Worm (Caenorhabditis elegans): Measurements from ENCODE around the gene spig-8.

The spig-8 gene

DNA sequence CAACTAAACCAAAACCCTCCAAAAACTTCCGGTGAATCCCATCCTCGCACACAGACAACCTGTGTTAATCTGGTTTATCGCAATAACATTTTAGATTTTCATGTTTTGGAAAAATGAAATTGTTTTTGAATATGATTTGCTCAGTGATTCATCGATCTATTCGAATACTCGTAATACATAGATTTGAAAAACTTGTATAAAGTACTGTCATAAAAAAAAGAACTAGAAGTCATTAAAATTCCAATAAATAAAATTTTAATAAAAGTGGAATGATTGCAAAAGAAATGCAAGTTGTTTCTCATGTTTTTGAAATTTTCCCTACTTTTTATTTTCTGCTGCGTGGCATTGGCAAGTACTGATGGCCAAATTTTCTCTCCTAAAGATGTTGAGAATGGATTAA is at the start of gene spig-8:
Gene spig-8 (plus strand): TSS at position 301 of the 400 bp plus-strand sequence.
- TF ChIP-seq flt-1 (GFP tag; IDR thresholded peaks at IDR 0.05) = no peak
- TF ChIP-seq tbx-37 (GFP tag; conservative IDR thresholded peaks at IDR 0.05) = no peak
- TF ChIP-seq pes-1 (GFP tag; IDR thresholded peaks at IDR 0.05) = no peak
- TF ChIP-seq ets-7 (tag; optimal IDR thresholded peaks at IDR 0.05) = no peak
- TF ChIP-seq sea-1 (GFP tag; conservative IDR thresholded peaks at IDR 0.05) = no peak
- no peak for TF ChIP-seq ceh-36 (tag; optimal IDR thresholded peaks at IDR 0.05)
- TF ChIP-seq hmg-4 (GFP tag; optimal IDR thresholded peaks at IDR 0.05) = no peak
- no peak for TF ChIP-seq F13C5.2 (tag; optimal IDR thresholded peaks at IDR 0.05)
- no peak for TF ChIP-seq ceh-13 (GFP tag; optimal IDR thresholded peaks at IDR 0.05)
- no peak for TF ChIP-seq hnd-1 (tag; optimal IDR thresholded peaks at IDR 0.05)
- TF ChIP-seq tra-4 (tag; optimal IDR thresholded peaks at IDR 0.05) = no peak
- TF ChIP-seq hmbx-1 (tag; optimal IDR thresholded peaks at IDR 0.05) = no peak
- no peak for TF ChIP-seq ama-1 (optimal IDR thresholded peaks at IDR 0.05)
- TF ChIP-seq aly-1 (tag; optimal IDR thresholded peaks at IDR 0.05) = no peak
- no peak for TF ChIP-seq tbx-11 (GFP tag; IDR thresholded peaks at IDR 0.05)
- no peak for TF ChIP-seq scrt-1 (GFP tag; IDR thresholded peaks at IDR 0.05)
- no peak for TF ChIP-seq B0310.2 (tag; optimal IDR thresholded peaks at IDR 0.05)

DNA sequence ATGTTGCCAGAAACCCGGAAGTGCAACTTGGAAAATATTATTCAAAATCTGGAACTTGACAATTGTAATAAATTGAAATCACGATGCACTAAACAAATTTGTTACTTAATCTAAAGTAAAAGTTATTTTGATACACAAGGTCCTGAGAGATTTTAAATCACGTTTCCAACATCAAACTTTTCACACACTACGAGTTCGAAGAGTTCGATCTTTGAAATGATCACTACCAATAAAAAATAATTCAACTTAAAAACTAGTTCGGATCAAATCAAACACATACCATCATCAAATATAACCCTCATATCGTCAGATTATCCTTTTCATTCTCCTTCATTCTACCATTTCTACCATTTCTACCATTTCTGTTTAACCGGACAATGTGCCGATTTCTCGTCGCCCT is 48.7 kb upstream of the spig-8 start, which contains the start of gene spig-10:
Gene spig-10 (plus strand): TSS at position 301 of the 400 bp plus-strand sequence.
- TF ChIP-seq hnd-1 (tag; optimal IDR thresholded peaks at IDR 0.05) (no peak), flt-1 (GFP tag; IDR thresholded peaks at IDR 0.05) (no peak), ets-7 (tag; optimal IDR thresholded peaks at IDR 0.05) (no peak), F13C5.2 (tag; optimal IDR thresholded peaks at IDR 0.05) (no peak), ama-1 (optimal IDR thresholded peaks at IDR 0.05) (no peak), tbx-11 (GFP tag; IDR thresholded peaks at IDR 0.05) (no peak), pes-1 (GFP tag; IDR thresholded peaks at IDR 0.05) (no peak), aly-1 (tag; optimal IDR thresholded peaks at IDR 0.05) (no peak), B0310.2 (tag; optimal IDR thresholded peaks at IDR 0.05) (no peak)

DNA sequence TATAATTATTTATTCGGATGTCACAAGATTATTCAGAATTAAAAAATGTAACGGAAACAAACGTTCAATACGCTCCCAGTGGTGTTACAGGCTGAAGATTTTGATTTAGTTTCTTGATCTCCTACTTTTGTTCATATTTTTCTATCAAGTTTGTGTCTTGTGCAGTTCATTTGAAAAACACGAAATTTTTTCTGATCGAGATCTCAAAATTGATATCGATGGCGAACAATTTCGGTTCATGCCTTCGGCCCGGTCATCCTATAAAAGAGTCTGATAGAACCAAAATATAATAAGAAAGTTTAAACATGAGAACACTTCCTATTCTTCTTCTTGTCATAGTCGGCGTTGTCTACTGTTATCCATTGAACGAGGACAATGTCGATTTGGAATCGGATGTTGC is 47.4 kb upstream of the spig-8 start, which contains the start of gene drd-10:
Gene drd-10 (plus strand): TSS at position 301 of the 400 bp plus-strand sequence.
- TF ChIP-seq ceh-36 (tag; optimal IDR thresholded peaks at IDR 0.05) (no peak), ama-1 (optimal IDR thresholded peaks at IDR 0.05) (no peak), tra-4 (tag; optimal IDR thresholded peaks at IDR 0.05) (no peak), ceh-13 (GFP tag; optimal IDR thresholded peaks at IDR 0.05) (no peak), sea-1 (GFP tag; conservative IDR thresholded peaks at IDR 0.05) (no peak), pes-1 (GFP tag; IDR thresholded peaks at IDR 0.05) (no peak), ets-7 (tag; optimal IDR thresholded peaks at IDR 0.05) (no peak), F13C5.2 (tag; optimal IDR thresholded peaks at IDR 0.05) (no peak), flt-1 (GFP tag; IDR thresholded peaks at IDR 0.05) (no peak)

DNA sequence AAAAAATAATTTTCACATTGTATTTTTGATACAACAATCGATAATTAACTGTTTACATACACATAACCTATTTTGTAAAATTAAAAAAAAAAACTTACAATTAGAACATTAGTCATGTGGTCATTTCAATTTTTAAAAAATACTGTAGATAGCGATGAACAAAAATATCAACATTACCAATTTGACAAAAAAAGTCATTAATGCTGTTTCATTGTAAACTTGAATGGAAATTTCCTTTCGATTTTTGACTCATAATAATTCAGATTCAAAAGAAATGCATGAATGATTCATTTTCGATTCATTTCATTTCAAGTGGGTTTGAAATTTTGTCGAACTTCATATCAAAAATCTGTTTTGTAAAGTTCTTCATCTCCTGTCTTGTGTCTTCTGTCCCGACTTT is 45.2 kb upstream of the spig-8 start, which contains the start of gene C33G8.2:
Gene C33G8.2 (plus strand): TSS at position 301 of the 400 bp plus-strand sequence.
- TF ChIP-seq B0310.2 (tag; optimal IDR thresholded peaks at IDR 0.05) (no peak), ets-7 (tag; optimal IDR thresholded peaks at IDR 0.05) (no peak), aly-1 (tag; optimal IDR thresholded peaks at IDR 0.05) (no peak), hnd-1 (tag; optimal IDR thresholded peaks at IDR 0.05) (no peak), flt-1 (GFP tag; IDR thresholded peaks at IDR 0.05) (no peak), hmg-4 (GFP tag; optimal IDR thresholded peaks at IDR 0.05) (no peak), ceh-13 (GFP tag; optimal IDR thresholded peaks at IDR 0.05) (no peak), tra-4 (tag; optimal IDR thresholded peaks at IDR 0.05) (no peak), ama-1 (optimal IDR thresholded peaks at IDR 0.05) (no peak), ceh-36 (tag; optimal IDR thresholded peaks at IDR 0.05) (no peak), pes-1 (GFP tag; IDR thresholded peaks at IDR 0.05) (no peak), tbx-37 (GFP tag; conservative IDR thresholded peaks at IDR 0.05) (no peak), tbx-11 (GFP tag; IDR thresholded peaks at IDR 0.05) (no peak), sea-1 (GFP tag; conservative IDR thresholded peaks at IDR 0.05) (no peak), F13C5.2 (tag; optimal IDR thresholded peaks at IDR 0.05) (no peak), scrt-1 (GFP tag; IDR thresholded peaks at IDR 0.05) (no peak), hmbx-1 (tag; optimal IDR thresholded peaks at IDR 0.05) (no peak)

DNA sequence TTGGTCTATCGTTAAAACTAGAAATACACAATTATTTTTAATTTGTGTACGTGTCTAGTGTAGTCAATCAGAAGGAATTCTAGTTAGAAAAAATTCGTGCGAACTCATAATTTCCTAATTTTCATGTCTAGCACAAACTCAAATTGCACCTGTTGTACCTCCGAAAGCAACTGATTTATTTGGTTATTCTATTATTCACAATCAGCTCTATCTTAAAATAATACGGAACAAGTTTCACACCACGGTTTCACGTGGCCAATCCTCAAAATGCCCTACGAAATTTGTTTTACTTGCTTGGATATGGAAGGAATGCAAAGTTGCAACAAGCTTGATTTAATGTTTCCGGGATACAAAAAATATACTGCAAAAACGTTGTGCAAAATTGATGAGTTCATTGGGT is 42.1 kb upstream of the spig-8 start, which contains the start of gene srw-127:
Gene srw-127 (plus strand): TSS at position 301 of the 400 bp plus-strand sequence.
- TF ChIP-seq tbx-37 (GFP tag; conservative IDR thresholded peaks at IDR 0.05) = no peak
- TF ChIP-seq tbx-11 (GFP tag; IDR thresholded peaks at IDR 0.05) = no peak
- TF ChIP-seq flt-1 (GFP tag; IDR thresholded peaks at IDR 0.05) = no peak
- no peak for TF ChIP-seq hmbx-1 (tag; optimal IDR thresholded peaks at IDR 0.05)
- no peak for TF ChIP-seq F13C5.2 (tag; optimal IDR thresholded peaks at IDR 0.05)
- TF ChIP-seq scrt-1 (GFP tag; IDR thresholded peaks at IDR 0.05) = no peak
- no peak for TF ChIP-seq hmg-4 (GFP tag; optimal IDR thresholded peaks at IDR 0.05)
- TF ChIP-seq hnd-1 (tag; optimal IDR thresholded peaks at IDR 0.05) = no peak
- no peak for TF ChIP-seq ets-7 (tag; optimal IDR thresholded peaks at IDR 0.05)
- no peak for TF ChIP-seq tra-4 (tag; optimal IDR thresholded peaks at IDR 0.05)
- no peak for TF ChIP-seq pes-1 (GFP tag; IDR thresholded peaks at IDR 0.05)
- no peak for TF ChIP-seq sea-1 (GFP tag; conservative IDR thresholded peaks at IDR 0.05)
- TF ChIP-seq aly-1 (tag; optimal IDR thresholded peaks at IDR 0.05) = no peak
- no peak for TF ChIP-seq B0310.2 (tag; optimal IDR thresholded peaks at IDR 0.05)
- no peak for TF ChIP-seq ceh-36 (tag; optimal IDR thresholded peaks at IDR 0.05)
- no peak for TF ChIP-seq ama-1 (optimal IDR thresholded peaks at IDR 0.05)

DNA sequence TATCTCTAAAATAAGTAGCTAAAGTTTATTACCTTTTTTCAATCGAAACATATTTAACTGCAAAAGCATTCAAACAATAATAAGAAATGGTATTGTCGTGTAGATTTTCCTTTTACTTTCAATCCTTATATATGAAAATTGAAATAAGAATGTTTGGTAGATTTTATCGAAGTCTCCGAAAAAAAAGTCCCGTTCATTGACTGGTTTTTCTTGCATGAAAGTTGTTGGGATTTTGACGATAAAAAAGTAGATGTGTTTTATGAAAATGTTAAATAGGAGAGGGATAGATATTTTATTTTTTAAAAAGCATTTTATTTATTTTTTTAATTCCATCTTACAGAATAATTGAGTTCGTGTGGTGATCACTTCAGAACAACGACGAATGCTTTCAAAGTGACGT is 38.8 kb upstream of the spig-8 start, which contains the start of gene C33G8.13:
Gene C33G8.13 (minus strand): TSS at position 101 of the 400 bp plus-strand sequence.
- TF ChIP-seq B0310.2 (tag; optimal IDR thresholded peaks at IDR 0.05) (no peak), ceh-13 (GFP tag; optimal IDR thresholded peaks at IDR 0.05) (no peak), scrt-1 (GFP tag; IDR thresholded peaks at IDR 0.05) (no peak)

DNA sequence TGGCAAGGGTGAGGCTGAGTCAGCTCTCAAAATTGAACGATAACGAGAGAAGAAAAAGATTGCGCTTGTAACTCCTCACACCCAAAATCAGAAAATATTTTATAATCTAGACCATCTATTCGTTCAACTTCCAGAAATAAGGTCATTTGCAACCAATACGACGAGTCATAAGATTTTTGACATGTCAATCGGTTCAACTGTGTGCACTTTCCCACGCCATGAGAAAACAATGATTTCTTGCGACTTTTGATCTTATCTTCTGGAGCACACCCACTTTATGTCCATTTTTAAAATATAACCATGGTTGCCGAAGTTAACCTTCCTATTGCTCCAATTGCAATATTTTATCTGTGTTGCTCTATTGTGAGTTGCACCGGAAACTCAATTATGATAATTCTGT is 37.6 kb upstream of the spig-8 start, which contains the start of gene srsx-32:
Gene srsx-32 (plus strand): TSS at position 301 of the 400 bp plus-strand sequence.
- TF ChIP-seq hmg-4 (GFP tag; optimal IDR thresholded peaks at IDR 0.05) = no peak
- TF ChIP-seq ama-1 (optimal IDR thresholded peaks at IDR 0.05) = no peak
- no peak for TF ChIP-seq tbx-11 (GFP tag; IDR thresholded peaks at IDR 0.05)
- no peak for TF ChIP-seq hnd-1 (tag; optimal IDR thresholded peaks at IDR 0.05)
- TF ChIP-seq aly-1 (tag; optimal IDR thresholded peaks at IDR 0.05) = no peak
- TF ChIP-seq F13C5.2 (tag; optimal IDR thresholded peaks at IDR 0.05) = no peak
- TF ChIP-seq tra-4 (tag; optimal IDR thresholded peaks at IDR 0.05) = no peak
- no peak for TF ChIP-seq ceh-36 (tag; optimal IDR thresholded peaks at IDR 0.05)
- TF ChIP-seq tbx-37 (GFP tag; conservative IDR thresholded peaks at IDR 0.05) = no peak
- no peak for TF ChIP-seq sea-1 (GFP tag; conservative IDR thresholded peaks at IDR 0.05)
- no peak for TF ChIP-seq scrt-1 (GFP tag; IDR thresholded peaks at IDR 0.05)
- TF ChIP-seq flt-1 (GFP tag; IDR thresholded peaks at IDR 0.05) = no peak
- no peak for TF ChIP-seq B0310.2 (tag; optimal IDR thresholded peaks at IDR 0.05)
- no peak for TF ChIP-seq ets-7 (tag; optimal IDR thresholded peaks at IDR 0.05)
- TF ChIP-seq pes-1 (GFP tag; IDR thresholded peaks at IDR 0.05) = no peak
- no peak for TF ChIP-seq hmbx-1 (tag; optimal IDR thresholded peaks at IDR 0.05)
- TF ChIP-seq ceh-13 (GFP tag; optimal IDR thresholded peaks at IDR 0.05) = no peak
